Fruit fly (Drosophila melanogaster) whole organism, embryonic: Measurements from ENCODE around the gene CG6415.

ENCODE experiments used
- B-H2 ChIP-seq: fragments of 200-800 bp; sonication (Bioruptor generic); optimal IDR thresholded peaks from 2 replicates; lab custom pipeline; 2018; ENCODE audit warnings: missing biosample characterization, mild to moderate bottlenecking, missing genetic modification characterization
- CG10543 ChIP-seq: fragments of 200-800 bp; sonication (Bioruptor generic); optimal IDR thresholded peaks from 3 replicates; lab custom pipeline; 2017; ENCODE audit warnings: missing biosample characterization, mild to moderate bottlenecking, missing genetic modification characterization, moderate library complexity
- CG1233 ChIP-seq: fragments of 200-800 bp; sonication (Bioruptor generic); optimal IDR thresholded peaks from 4 replicates; lab custom pipeline; 2018; ENCODE audit warnings: missing biosample characterization, mild to moderate bottlenecking, missing genetic modification characterization
- CG12744 ChIP-seq: fragments of 200-800 bp; sonication (Bioruptor generic); optimal IDR thresholded peaks from 2 replicates; lab custom pipeline; 2016; ENCODE audit warnings: missing biosample characterization, missing genetic modification characterization
- CG13123 ChIP-seq: fragments of 200-800 bp; sonication (Bioruptor generic); optimal IDR thresholded peaks from 2 replicates; lab custom pipeline; 2016; ENCODE audit warnings: missing biosample characterization, missing genetic modification characterization
- CG14441 ChIP-seq: fragments of 200-800 bp; sonication (Bioruptor generic); IDR thresholded peaks from 2 replicates; pipeline ENCODE4 v1.3.6; 2022; ENCODE audit warnings: missing biosample characterization, missing genetic modification characterization
- CG17186 ChIP-seq: fragments of 200-800 bp; sonication (Bioruptor generic); optimal IDR thresholded peaks from 3 replicates; lab custom pipeline; 2017; ENCODE audit warnings: missing biosample characterization, missing genetic modification reagents, missing genetic modification characterization
- CG2116 ChIP-seq: fragments of 200-800 bp; sonication (Bioruptor generic); optimal IDR thresholded peaks from 3 replicates; lab custom pipeline; 2018; ENCODE audit warnings: missing biosample characterization, mild to moderate bottlenecking, missing genetic modification characterization
- CG2129 ChIP-seq: fragments of 200-800 bp; sonication (Bioruptor generic); IDR thresholded peaks from 2 replicates; pipeline ENCODE4 v1.3.6; 2022; ENCODE audit warnings: missing biosample characterization, missing genetic modification characterization; ENCODE audit not compliant: partially characterized antibody
- CG34224 ChIP-seq: fragments of 200-800 bp; sonication (Bioruptor generic); IDR thresholded peaks from 3 replicates; pipeline ENCODE4 v1.3.6; 2022; ENCODE audit warnings: missing biosample characterization, missing genetic modification characterization; ENCODE audit not compliant: partially characterized antibody
- CG4730 ChIP-seq: fragments of 200-800 bp; sonication (Bioruptor generic); IDR thresholded peaks from 2 replicates; pipeline ENCODE4 v1.3.6; 2022; ENCODE audit warnings: missing biosample characterization, missing genetic modification characterization
- CG4820 ChIP-seq: fragments of 200-800 bp; sonication (Bioruptor generic); optimal IDR thresholded peaks from 3 replicates; lab custom pipeline; 2016; ENCODE audit warnings: missing biosample characterization, missing genetic modification characterization
- CG5180 ChIP-seq: fragments of 200-800 bp; sonication (Bioruptor generic); optimal IDR thresholded peaks from 3 replicates; lab custom pipeline; 2017; ENCODE audit warnings: missing biosample characterization, missing genetic modification characterization, mild to moderate bottlenecking, moderate library complexity, missing genetic modification reagents
- CG6689 ChIP-seq: fragments of 200-800 bp; sonication (Bioruptor generic); IDR thresholded peaks from 2 replicates; pipeline ENCODE4 v1.3.6; 2022; ENCODE audit warnings: missing biosample characterization, missing genetic modification characterization
- CG6854 ChIP-seq: fragments of 200-800 bp; sonication (Bioruptor generic); optimal IDR thresholded peaks from 3 replicates; lab custom pipeline; 2017; ENCODE audit warnings: missing biosample characterization, mild to moderate bottlenecking, missing genetic modification characterization
- CG8924 ChIP-seq: fragments of 200-800 bp; optimal IDR thresholded peaks from 3 replicates; lab custom pipeline; 2019; ENCODE audit warnings: missing biosample characterization, mild to moderate bottlenecking, missing genetic modification characterization, moderate library complexity
- CG9609 ChIP-seq: fragments of 200-800 bp; sonication (Bioruptor generic); optimal IDR thresholded peaks from 3 replicates; lab custom pipeline; 2016; ENCODE audit warnings: missing biosample characterization, missing genetic modification characterization
- CG9797 ChIP-seq: fragments of 200-800 bp; sonication (Bioruptor generic); optimal IDR thresholded peaks from 3 replicates; lab custom pipeline; 2018; ENCODE audit warnings: missing biosample characterization, mild to moderate bottlenecking, missing genetic modification characterization
- CG9932 ChIP-seq: fragments of 200-800 bp; sonication (Bioruptor generic); IDR thresholded peaks from 2 replicates; pipeline ENCODE4 v1.3.6; 2022; ENCODE audit warnings: missing biosample characterization, missing genetic modification characterization
- CTCF ChIP-seq: fragments of 200-800 bp; sonication (Bioruptor generic); optimal IDR thresholded peaks from 2 replicates; lab custom pipeline; 2017; ENCODE audit warnings: missing biosample characterization, mild to moderate bottlenecking, missing genetic modification characterization, moderate library complexity
- H15 ChIP-seq: fragments of 200-800 bp; sonication (Bioruptor generic); IDR thresholded peaks from 3 replicates; pipeline ENCODE4 v1.3.6; 2022; ENCODE audit warnings: missing biosample characterization, missing genetic modification characterization
- Hsf ChIP-seq: fragments of 200-800 bp; sonication (Bioruptor generic); optimal IDR thresholded peaks from 3 replicates; lab custom pipeline; 2016; ENCODE audit warnings: missing biosample characterization, missing genetic modification characterization
- Mad ChIP-seq: fragments of 200-800 bp; sonication (Bioruptor generic); optimal IDR thresholded peaks from 2 replicates; lab custom pipeline; 2016; ENCODE audit warnings: missing biosample characterization, missing genetic modification characterization
- NC2β ChIP-seq: fragments of 200-800 bp; sonication (Bioruptor generic); optimal IDR thresholded peaks from 2 replicates; lab custom pipeline; 2016; ENCODE audit warnings: missing biosample characterization, missing genetic modification characterization
- Ravus ChIP-seq: fragments of 200-800 bp; sonication (Bioruptor generic); IDR thresholded peaks from 2 replicates; pipeline ENCODE4 v1.3.6; 2022; ENCODE audit warnings: missing biosample characterization, missing genetic modification characterization
- bigmax ChIP-seq: fragments of 200-800 bp; sonication (Bioruptor generic); optimal IDR thresholded peaks from 2 replicates; lab custom pipeline; 2018; ENCODE audit warnings: missing biosample characterization, mild to moderate bottlenecking, missing genetic modification characterization
- cg ChIP-seq: fragments of 200-800 bp; sonication (Bioruptor generic); optimal IDR thresholded peaks from 3 replicates; lab custom pipeline; 2019; ENCODE audit warnings: missing biosample characterization, mild to moderate bottlenecking, missing genetic modification characterization, moderate library complexity
- crp ChIP-seq, 2 experiments: fragments of 200-800 bp; sonication (Bioruptor generic); optimal IDR thresholded peaks; 2 replicates in 1 of 2; 3 replicates in 1 of 2; lab custom pipeline; 2017; ENCODE audit warnings: missing biosample characterization in 2 of 2, missing genetic modification characterization in 2 of 2, mild to moderate bottlenecking in 1 of 2, moderate library complexity in 1 of 2
- dan ChIP-seq: fragments of 200-800 bp; sonication (Bioruptor generic); IDR thresholded peaks from 2 replicates; pipeline ENCODE4 v1.3.6; 2022; ENCODE audit warnings: missing biosample characterization, missing genetic modification characterization
- en ChIP-seq: fragments of 200-800 bp; sonication (Bioruptor generic); optimal IDR thresholded peaks from 2 replicates; lab custom pipeline; 2016; ENCODE audit warnings: missing biosample characterization, missing genetic modification characterization
- eyg ChIP-seq: fragments of 200-800 bp; sonication (Bioruptor generic); optimal IDR thresholded peaks from 3 replicates; lab custom pipeline; 2016; ENCODE audit warnings: missing biosample characterization, missing genetic modification characterization
- gro ChIP-seq: fragments of 200-800 bp; sonication (Bioruptor generic); optimal IDR thresholded peaks from 2 replicates; lab custom pipeline; 2016; ENCODE audit warnings: missing biosample characterization, missing genetic modification characterization
- jumu ChIP-seq: fragments of 200-800 bp; sonication (Bioruptor generic); optimal IDR thresholded peaks from 3 replicates; lab custom pipeline; 2016; ENCODE audit warnings: missing biosample characterization, missing genetic modification characterization
- kni ChIP-seq: fragments of 200-800 bp; sonication (Bioruptor generic); optimal IDR thresholded peaks from 3 replicates; lab custom pipeline; 2017; ENCODE audit warnings: mild to moderate bottlenecking, missing biosample characterization, missing genetic modification reagents, missing genetic modification characterization
- mirr ChIP-seq: fragments of 200-800 bp; sonication (Bioruptor generic); optimal IDR thresholded peaks from 3 replicates; lab custom pipeline; 2018; ENCODE audit warnings: missing biosample characterization, mild to moderate bottlenecking, missing genetic modification characterization
- nom ChIP-seq: fragments of 200-800 bp; sonication (Bioruptor generic); optimal IDR thresholded peaks from 2 replicates; lab custom pipeline; 2017; ENCODE audit warnings: missing biosample characterization, missing genetic modification characterization, mild to moderate bottlenecking, moderate library complexity, missing genetic modification reagents
- oc ChIP-seq: fragments of 200-800 bp; sonication (Bioruptor generic); optimal IDR thresholded peaks from 2 replicates; lab custom pipeline; 2018; ENCODE audit warnings: missing biosample characterization, mild to moderate bottlenecking, missing genetic modification characterization, moderate library complexity
- pb ChIP-seq: fragments of 200-800 bp; sonication (Bioruptor generic); optimal IDR thresholded peaks from 3 replicates; lab custom pipeline; 2016; ENCODE audit warnings: missing biosample characterization, missing genetic modification characterization
- prd ChIP-seq, 3 experiments: fragments of >200 bp in 2 of 3; fragments of 200-800 bp in 1 of 3; sonication (Bioruptor generic) in 1 of 3; optimal IDR thresholded peaks in 2 of 3; IDR thresholded peaks in 1 of 3; 2 replicates in 2 of 3; 3 replicates in 1 of 3; pipeline versions ENCODE4 v1.3.6 to Lab custom; 2017 to 2022; ENCODE audit warnings: missing biosample characterization in 1 of 3, missing genetic modification characterization in 1 of 3
- slou ChIP-seq: fragments of 200-800 bp; sonication (Bioruptor generic); optimal IDR thresholded peaks from 3 replicates; lab custom pipeline; 2016; ENCODE audit warnings: missing biosample characterization, missing genetic modification characterization
- tna ChIP-seq: fragments of 200-800 bp; sonication (Bioruptor generic); IDR thresholded peaks from 2 replicates; pipeline ENCODE4 v1.3.6; 2022; ENCODE audit warnings: missing biosample characterization, missing genetic modification characterization; ENCODE audit not compliant: partially characterized antibody
- zen2 ChIP-seq: fragments of 200-800 bp; sonication (Bioruptor generic); IDR thresholded peaks from 3 replicates; pipeline ENCODE4 v1.3.6; 2022; ENCODE audit warnings: missing biosample characterization, missing genetic modification characterization; ENCODE audit not compliant: partially characterized antibody

Gene CG6415

DNA sequence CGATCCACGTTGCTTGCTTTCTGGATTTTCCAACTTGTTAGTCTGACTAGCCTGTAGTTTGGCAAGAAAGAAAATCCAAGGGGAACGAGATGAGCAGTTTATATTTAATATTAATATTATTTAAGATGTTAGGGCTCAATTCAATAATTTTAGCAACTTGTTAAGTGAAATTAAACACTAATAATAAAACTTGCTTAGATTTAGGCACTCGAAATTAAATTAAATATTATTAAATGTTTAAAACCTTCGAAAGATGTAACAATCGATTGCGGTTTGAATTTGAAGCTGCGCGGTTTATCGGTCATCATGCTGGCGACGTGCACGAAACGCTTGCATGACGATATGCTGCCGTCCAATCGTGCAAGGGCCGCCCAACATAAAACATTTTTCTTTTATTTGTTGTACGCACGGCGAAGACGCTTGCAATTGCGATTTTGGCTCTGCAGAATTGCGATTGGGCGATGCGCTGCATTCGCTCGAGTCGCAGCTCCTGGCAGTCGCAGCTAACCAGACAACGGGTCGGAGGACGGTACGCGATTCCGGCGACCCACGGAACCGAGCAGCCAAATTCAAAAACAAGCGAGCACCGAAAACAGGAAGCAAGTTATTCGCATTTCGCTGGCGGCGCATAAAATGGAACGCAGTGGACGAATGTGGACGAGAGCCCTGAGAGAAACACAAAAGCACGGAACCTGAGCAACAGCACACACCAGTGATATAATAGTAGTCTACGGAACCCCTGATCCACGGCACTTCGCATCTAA lies 33.8 kb downstream of the CG6415 start, which contains the start of the genes Vha16-5 and CG12299 (continued):
- no peak for TF ChIP-seq oc (tag; lab: Kevin White, UChicago)
- peak; percentile 82 for TF ChIP-seq CG4820
- TF ChIP-seq crp (GFP tag; optimal IDR thresholded peaks at IDR 0.05; lab: Kevin White, UChicago): peak in 1 of 2 experiments; percentile 57
- peak; percentile 70 for TF ChIP-seq jumu
- TF ChIP-seq CG6854: no peak
- peak; percentile 75 for TF ChIP-seq CG2116 (GFP tag; lab: Kevin White, UChicago)
- TF ChIP-seq CTCF (GFP tag; lab: Kevin White, UChicago): no peak
- peak; percentile 35 for TF ChIP-seq CG1233 (GFP tag; lab: Kevin White, UChicago)
- TF ChIP-seq CG9609 (GFP tag; lab: Kevin White, UChicago): peak; percentile 89
- TF ChIP-seq CG9932: peak; percentile 95
- TF ChIP-seq CG4730 (GFP tag; lab: Robert Waterston, UW): peak; percentile 86
- peak; percentile 76 for TF ChIP-seq CG13123
- peak; percentile 43 for TF ChIP-seq CG10543 (GFP tag; lab: Kevin White, UChicago)
- peak; percentile 57 for TF ChIP-seq slou (GFP tag; lab: Kevin White, UChicago)
- TF ChIP-seq CG2129 (GFP tag; lab: Robert Waterston, UW): peak; percentile 30; the same call in 1 of the 2 replicates
- peak; percentile 69 for TF ChIP-seq CG12744 (GFP tag; lab: Kevin White, UChicago)
- TF ChIP-seq bigmax: no peak
- no peak for TF ChIP-seq prd (optimal IDR thresholded peaks at IDR 0.05; lab: Kevin White, UChicago)
- peak; percentile 95 for TF ChIP-seq prd (GFP tag; IDR thresholded peaks at IDR 0.05; lab: Robert Waterston, UW)
- peak; percentile 85 for TF ChIP-seq NC2β (GFP tag; lab: Kevin White, UChicago)
- peak; percentile 92 for TF ChIP-seq Hsf (GFP tag; lab: Kevin White, UChicago)
- peak; percentile 55 for TF ChIP-seq CG9797
- peak; percentile 57; the same call in 1 of the 3 replicates for TF ChIP-seq zen2 (GFP tag; lab: Robert Waterston, UW)
- TF ChIP-seq CG14441 (GFP tag; lab: Robert Waterston, UW): peak; percentile 88
- no peak for TF ChIP-seq cg (GFP tag; lab: Kevin White, UChicago)
- TF ChIP-seq eyg (GFP tag; lab: Kevin White, UChicago): peak; percentile 74
- TF ChIP-seq Mad (GFP tag; lab: Kevin White, UChicago): peak; percentile 87
- TF ChIP-seq gro (GFP tag; lab: Kevin White, UChicago): peak; percentile 76
- TF ChIP-seq CG5180 (GFP tag; lab: Kevin White, UChicago): no peak
- TF ChIP-seq en (GFP tag; lab: Kevin White, UChicago): peak; percentile 65
- TF ChIP-seq CG17186 (GFP tag; lab: Kevin White, UChicago): peak; percentile 61
- TF ChIP-seq dan (GFP tag; lab: Robert Waterston, UW): peak; percentile 72
- TF ChIP-seq Ravus (GFP tag; lab: Robert Waterston, UW): peak; percentile 35
- no peak for TF ChIP-seq B-H2 (GFP tag; lab: Kevin White, UChicago)
- no peak for TF ChIP-seq nom (GFP tag; lab: Kevin White, UChicago)
- no peak for TF ChIP-seq kni (GFP tag; lab: Kevin White, UChicago)
- peak; percentile 96 for TF ChIP-seq H15 (GFP tag; lab: Robert Waterston, UW)
- TF ChIP-seq CG34224: peak; percentile 80
- peak; percentile 47 for TF ChIP-seq mirr (GFP tag; lab: Kevin White, UChicago)
- peak; percentile 69 for TF ChIP-seq pb (GFP tag; lab: Kevin White, UChicago)
- peak; percentile 82 for TF ChIP-seq CG8924 (tag; lab: Kevin White, UChicago)
- TF ChIP-seq CG6689 (GFP tag; lab: Robert Waterston, UW): peak; percentile 78
- TF ChIP-seq tna: peak; percentile 84
